Worm (Caenorhabditis elegans): Measurements from ENCODE around the gene F46G10.1.

Gene F46G10.1

DNA sequence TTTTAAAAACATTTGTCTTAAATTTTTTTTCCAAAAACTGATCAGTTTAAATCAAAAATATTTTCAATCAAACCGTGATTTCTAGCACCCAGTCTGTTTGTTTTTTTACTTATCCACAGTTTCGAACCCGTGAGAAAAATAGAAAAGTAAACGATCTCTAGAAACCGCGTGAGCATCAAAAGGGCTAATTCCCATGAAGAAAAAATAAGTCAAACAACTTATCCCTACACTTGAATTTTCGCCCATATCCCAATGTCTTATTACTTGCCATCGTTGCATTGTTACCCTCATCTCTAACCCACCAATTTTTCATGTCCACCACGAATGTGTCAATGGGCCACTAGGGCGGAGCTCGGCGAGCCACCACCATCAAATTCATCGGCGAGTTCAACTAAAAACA is 26.2 kb upstream of the F46G10.1 start, which contains the start of gene ptr-24:
Gene ptr-24 (plus strand): TSS at position 301 of the 400 bp plus-strand sequence.
- no peak for TF ChIP-seq lim-6 (tag; optimal IDR thresholded peaks at IDR 0.05)
- TF ChIP-seq hlh-6 (tag; optimal IDR thresholded peaks at IDR 0.05), result no peak
- TF ChIP-seq fkh-6 (tag; optimal IDR thresholded peaks at IDR 0.05), result no peak
- no peak for TF ChIP-seq K09A11.1 (tag; optimal IDR thresholded peaks at IDR 0.05; ENCODE audit: insufficient read depth)

DNA sequence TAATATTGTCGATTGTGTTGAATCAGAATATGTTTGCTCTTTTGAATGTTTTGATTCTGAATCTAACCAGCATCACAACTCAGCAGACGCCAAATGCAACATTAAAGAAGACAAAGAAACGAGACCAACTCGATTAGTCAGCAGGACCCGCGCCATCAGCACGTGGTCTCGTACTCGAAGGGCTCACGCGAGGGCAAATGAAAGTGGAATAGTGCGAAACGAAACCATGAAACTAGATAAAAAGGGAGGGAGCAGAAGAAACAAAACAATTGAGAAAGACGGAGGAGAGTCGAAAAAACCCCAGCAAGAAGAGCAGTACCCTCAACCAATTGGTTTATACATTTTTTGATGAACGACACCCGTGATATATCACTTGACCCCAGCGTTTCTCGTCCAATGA is 25.4 kb upstream of the F46G10.1 start:
- TF ChIP-seq unc-3 (GFP tag; conservative IDR thresholded peaks at IDR 0.05) (no peak), unc-3 (tag; optimal IDR thresholded peaks at IDR 0.05) (no peak), ceh-31 (tag; optimal IDR thresholded peaks at IDR 0.05) (peak; percentile 5)

DNA sequence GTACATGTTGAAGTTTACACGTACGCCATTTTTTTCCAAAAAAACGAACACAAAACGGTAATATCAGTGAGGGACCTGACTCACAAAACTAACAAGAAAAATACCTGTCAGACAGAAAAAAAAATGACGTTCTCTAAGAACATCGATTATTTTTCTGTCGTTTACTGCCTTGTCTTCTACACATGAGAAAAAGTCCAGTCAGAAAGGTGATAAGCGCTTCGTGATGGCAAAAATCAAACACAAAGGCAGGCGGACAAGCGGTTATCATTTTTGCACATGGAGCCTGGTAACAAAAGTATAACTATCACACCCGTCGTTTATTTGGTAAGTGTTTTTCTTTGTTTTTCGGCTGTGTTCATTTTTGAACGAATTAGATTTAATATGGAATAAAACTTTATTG is 22.3 kb upstream of the F46G10.1 start, which contains the start of gene F46G10.4:
Gene F46G10.4 (plus strand): TSS at position 212 of the 400 bp plus-strand sequence.
- TF ChIP-seq sdc-2 (tag; optimal IDR thresholded peaks at IDR 0.05) (no peak), ceh-9 (tag; optimal IDR thresholded peaks at IDR 0.05) (no peak), ceh-45 (GFP tag; IDR thresholded peaks at IDR 0.05) (no peak), hlh-13 (GFP tag; optimal IDR thresholded peaks at IDR 0.05) (no peak), K09A11.1 (tag; optimal IDR thresholded peaks at IDR 0.05; ENCODE audit: insufficient read depth) (no peak), Y22D7AL.16 (tag; optimal IDR thresholded peaks at IDR 0.05) (no peak)

DNA sequence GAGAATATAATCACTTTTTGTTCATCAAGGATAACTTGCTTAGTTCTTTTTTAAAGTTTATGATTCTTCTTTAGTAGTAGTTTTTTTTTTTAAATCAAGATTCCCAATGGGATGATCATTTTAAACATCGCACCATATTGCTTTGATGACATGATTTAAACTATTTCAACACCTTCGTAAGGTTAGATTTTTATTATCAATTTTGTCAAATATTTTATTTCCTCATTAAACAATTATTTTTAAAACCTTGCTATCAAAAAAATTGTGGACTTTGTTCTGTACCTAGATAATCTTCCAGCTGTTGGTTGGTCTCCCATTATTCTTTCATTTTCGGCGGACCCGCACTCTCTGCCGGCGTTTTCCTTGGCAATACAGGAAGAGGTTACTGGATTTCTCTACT is 19.8 kb upstream of the F46G10.1 start, which contains the start of gene sir-2.3:
Gene sir-2.3 (plus strand): TSS at position 301 of the 400 bp plus-strand sequence.
- TF ChIP-seq lim-6 (tag; optimal IDR thresholded peaks at IDR 0.05) (no peak), ztf-16 (tag; optimal IDR thresholded peaks at IDR 0.05) (no peak), ceh-6 (GFP tag; optimal IDR thresholded peaks at IDR 0.05) (no peak), dve-1 (tag; optimal IDR thresholded peaks at IDR 0.05) (no peak), fkh-10 (GFP tag; optimal IDR thresholded peaks at IDR 0.05) (no peak), C08G9.2 (tag; optimal IDR thresholded peaks at IDR 0.05) (no peak), sox-2 (GFP tag; IDR thresholded peaks at IDR 0.05) (no peak), ama-1 (optimal IDR thresholded peaks at IDR 0.05) (no peak), ceh-45 (GFP tag; IDR thresholded peaks at IDR 0.05) (no peak), syd-9 (tag; optimal IDR thresholded peaks at IDR 0.05) (no peak), ceh-48 (tag; optimal IDR thresholded peaks at IDR 0.05) (no peak)

DNA sequence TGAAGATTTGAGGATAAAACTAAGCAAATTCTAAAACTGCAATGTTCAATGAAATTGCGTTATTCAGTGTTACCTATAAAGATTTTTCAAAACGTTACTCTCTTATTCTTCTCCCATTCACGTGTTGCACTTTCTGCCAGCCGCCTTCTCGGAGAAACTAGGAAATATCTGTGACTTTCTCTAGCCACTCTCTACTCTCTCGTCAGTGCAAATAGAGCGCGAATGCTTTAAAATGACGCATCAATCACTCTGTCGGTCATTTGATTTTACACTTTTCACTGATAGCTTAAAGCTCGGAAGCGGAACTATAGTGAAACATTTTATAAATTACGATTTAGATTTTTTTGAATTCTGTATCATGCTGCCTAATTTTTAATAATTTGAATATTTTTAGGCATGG is 17.3 kb upstream of the F46G10.1 start:
- TF ChIP-seq lim-6 (tag; optimal IDR thresholded peaks at IDR 0.05) (no peak), F13H6.1 (tag; optimal IDR thresholded peaks at IDR 0.05) (no peak), ceh-24 (tag; optimal IDR thresholded peaks at IDR 0.05) (no peak), ceh-30 (tag; optimal IDR thresholded peaks at IDR 0.05) (no peak), ceh-31 (tag; optimal IDR thresholded peaks at IDR 0.05) (peak; percentile 27), hlh-30 (tag; optimal IDR thresholded peaks at IDR 0.05; ENCODE audit: insufficient read depth) (peak; percentile 57), nfya-1 (tag; optimal IDR thresholded peaks at IDR 0.05) (peak; percentile 36), tbx-2 (tag; optimal IDR thresholded peaks at IDR 0.05) (peak; percentile 3), unc-55 (GFP tag; optimal IDR thresholded peaks at IDR 0.05) (peak; percentile 99), ttx-3 (tag; optimal IDR thresholded peaks at IDR 0.05) (no peak), syd-9 (tag; optimal IDR thresholded peaks at IDR 0.05) (no peak), odd-2 (tag; optimal IDR thresholded peaks at IDR 0.05) (no peak), ceh-18 (tag; optimal IDR thresholded peaks at IDR 0.05) (peak; percentile 63), sox-2 (GFP tag; IDR thresholded peaks at IDR 0.05) (no peak), zip-5 (tag; optimal IDR thresholded peaks at IDR 0.05) (no peak), elt-2 (tag; optimal IDR thresholded peaks at IDR 0.05) (no peak), mec-3 (tag; optimal IDR thresholded peaks at IDR 0.05; ENCODE audit: borderline replicate concordance) (no peak), unc-86 (tag; optimal IDR thresholded peaks at IDR 0.05) (no peak), rnt-1 (tag; optimal IDR thresholded peaks at IDR 0.05) (peak; percentile 23), ref-2 (tag; optimal IDR thresholded peaks at IDR 0.05) (no peak), C08G9.2 (tag; optimal IDR thresholded peaks at IDR 0.05) (no peak), che-1 (tag; optimal IDR thresholded peaks at IDR 0.05) (no peak), nhr-232 (tag; optimal IDR thresholded peaks at IDR 0.05) (no peak), K02D7.2 (tag; optimal IDR thresholded peaks at IDR 0.05) (no peak), hlh-15 (tag; optimal IDR thresholded peaks at IDR 0.05) (no peak)
